Fruit fly (Drosophila melanogaster) whole organism, embryonic: Measurements from ENCODE around the gene nxf2.

Experiments
- Atf-2 ChIP-seq: fragments of 200-800 bp; sonication (Bioruptor generic); optimal IDR thresholded peaks from 2 replicates; lab custom pipeline; 2016; ENCODE audit warnings: missing biosample characterization, missing genetic modification characterization
- CG10543 ChIP-seq: fragments of 200-800 bp; sonication (Bioruptor generic); optimal IDR thresholded peaks from 3 replicates; lab custom pipeline; 2017; ENCODE audit warnings: missing biosample characterization, mild to moderate bottlenecking, missing genetic modification characterization, moderate library complexity
- CG12219 ChIP-seq: fragments of 200-800 bp; sonication (Bioruptor generic); optimal IDR thresholded peaks from 3 replicates; lab custom pipeline; 2018; ENCODE audit warnings: missing biosample characterization, mild to moderate bottlenecking, missing genetic modification characterization
- CG12659 ChIP-seq: fragments of 200-800 bp; sonication (Bioruptor generic); optimal IDR thresholded peaks from 3 replicates; lab custom pipeline; 2017; ENCODE audit warnings: mild to moderate bottlenecking, missing biosample characterization, missing genetic modification reagents, missing genetic modification characterization
- CG14667 ChIP-seq: fragments of 200-800 bp; sonication (Bioruptor generic); IDR thresholded peaks from 2 replicates; pipeline ENCODE4 v1.3.6; 2022; ENCODE audit warnings: missing biosample characterization, missing genetic modification characterization
- CG1603 ChIP-seq: fragments of 200-800 bp; sonication (Bioruptor generic); optimal IDR thresholded peaks from 2 replicates; lab custom pipeline; 2019; ENCODE audit warnings: missing biosample characterization, mild to moderate bottlenecking, missing genetic modification characterization, moderate library complexity
- CG1647 ChIP-seq: fragments of 200-800 bp; sonication (Bioruptor generic); optimal IDR thresholded peaks from 3 replicates; lab custom pipeline; 2016; ENCODE audit warnings: missing biosample characterization, missing genetic modification characterization
- CG18599 ChIP-seq: fragments of 200-800 bp; sonication (Bioruptor generic); optimal IDR thresholded peaks from 3 replicates; lab custom pipeline; 2017; ENCODE audit warnings: missing biosample characterization, missing genetic modification characterization, mild to moderate bottlenecking, moderate library complexity, missing genetic modification reagents
- CG18619 ChIP-seq: fragments of 200-800 bp; sonication (Bioruptor generic); optimal IDR thresholded peaks from 3 replicates; lab custom pipeline; 2017; ENCODE audit warnings: missing biosample characterization, mild to moderate bottlenecking, missing genetic modification characterization
- CG30020 ChIP-seq: fragments of 200-800 bp; optimal IDR thresholded peaks from 2 replicates; lab custom pipeline; 2019; ENCODE audit warnings: missing biosample characterization, mild to moderate bottlenecking, missing genetic modification characterization, moderate library complexity
- CG30403 ChIP-seq: fragments of 200-800 bp; sonication (Bioruptor generic); optimal IDR thresholded peaks from 3 replicates; lab custom pipeline; 2016; ENCODE audit warnings: missing biosample characterization, missing genetic modification characterization
- CG33213 ChIP-seq: fragments of 200-800 bp; sonication (Bioruptor generic); optimal IDR thresholded peaks from 3 replicates; lab custom pipeline; 2016; ENCODE audit warnings: missing biosample characterization, missing genetic modification characterization
- CG4730 ChIP-seq: fragments of 200-800 bp; sonication (Bioruptor generic); IDR thresholded peaks from 2 replicates; pipeline ENCODE4 v1.3.6; 2022; ENCODE audit warnings: missing biosample characterization, missing genetic modification characterization
- CG7928 ChIP-seq: fragments of 200-800 bp; sonication (Bioruptor generic); optimal IDR thresholded peaks from 2 replicates; lab custom pipeline; 2017; ENCODE audit warnings: missing biosample characterization, mild to moderate bottlenecking, missing genetic modification characterization
- CG8388 ChIP-seq: fragments of 200-800 bp; sonication (Bioruptor generic); optimal IDR thresholded peaks from 2 replicates; lab custom pipeline; 2019; ENCODE audit warnings: missing biosample characterization, mild to moderate bottlenecking, missing genetic modification characterization, moderate library complexity
- D19A ChIP-seq: fragments of 200-800 bp; optimal IDR thresholded peaks from 3 replicates; lab custom pipeline; 2019; ENCODE audit warnings: missing biosample characterization, mild to moderate bottlenecking, missing genetic modification characterization, moderate library complexity
- HmgD ChIP-seq: fragments of 200-800 bp; sonication (Bioruptor generic); optimal IDR thresholded peaks from 3 replicates; lab custom pipeline; 2016; ENCODE audit warnings: missing biosample characterization, missing genetic modification characterization
- Hr3 ChIP-seq: fragments of 200-800 bp; sonication (Bioruptor generic); optimal IDR thresholded peaks from 3 replicates; lab custom pipeline; 2016; ENCODE audit warnings: missing biosample characterization, missing genetic modification characterization
- Mad ChIP-seq: fragments of 200-800 bp; sonication (Bioruptor generic); optimal IDR thresholded peaks from 2 replicates; lab custom pipeline; 2016; ENCODE audit warnings: missing biosample characterization, missing genetic modification characterization
- Myb ChIP-seq: fragments of 200-800 bp; sonication (Bioruptor generic); optimal IDR thresholded peaks from 2 replicates; lab custom pipeline; 2016; ENCODE audit warnings: missing biosample characterization, missing genetic modification characterization
- NFAT ChIP-seq: fragments of 200-800 bp; sonication (Bioruptor generic); IDR thresholded peaks from 2 replicates; pipeline ENCODE4 v1.3.6; 2022; ENCODE audit warnings: missing biosample characterization, missing genetic modification characterization
- PHDP ChIP-seq: fragments of 200-800 bp; sonication (Bioruptor generic); optimal IDR thresholded peaks from 3 replicates; lab custom pipeline; 2018; ENCODE audit warnings: missing biosample characterization, mild to moderate bottlenecking, missing genetic modification characterization, moderate library complexity
- Scr ChIP-seq: fragments of 200-800 bp; sonication (Bioruptor generic); IDR thresholded peaks from 2 replicates; pipeline ENCODE4 v1.3.6; 2022; ENCODE audit warnings: missing biosample characterization, missing genetic modification characterization; ENCODE audit not compliant: partially characterized antibody
- bbx ChIP-seq: fragments of 200-800 bp; sonication (Bioruptor generic); IDR thresholded peaks from 2 replicates; pipeline ENCODE4 v1.3.6; 2022; ENCODE audit warnings: missing biosample characterization, missing genetic modification characterization; ENCODE audit not compliant: partially characterized antibody
- bcd ChIP-seq: fragments of 200-800 bp; sonication (Bioruptor generic); optimal IDR thresholded peaks from 2 replicates; lab custom pipeline; 2017; ENCODE audit warnings: missing biosample characterization, mild to moderate bottlenecking, missing genetic modification characterization
- bigmax ChIP-seq: fragments of 200-800 bp; sonication (Bioruptor generic); optimal IDR thresholded peaks from 2 replicates; lab custom pipeline; 2018; ENCODE audit warnings: missing biosample characterization, mild to moderate bottlenecking, missing genetic modification characterization
- bowl ChIP-seq: fragments of 200-800 bp; sonication (Bioruptor generic); IDR thresholded peaks from 2 replicates; pipeline ENCODE4 v1.3.6; 2022; ENCODE audit warnings: missing biosample characterization, missing genetic modification characterization
- cg ChIP-seq: fragments of 200-800 bp; sonication (Bioruptor generic); optimal IDR thresholded peaks from 3 replicates; lab custom pipeline; 2019; ENCODE audit warnings: missing biosample characterization, mild to moderate bottlenecking, missing genetic modification characterization, moderate library complexity
- crp ChIP-seq, 2 experiments: fragments of 200-800 bp; sonication (Bioruptor generic); optimal IDR thresholded peaks; 2 replicates in 1 of 2; 3 replicates in 1 of 2; lab custom pipeline; 2017; ENCODE audit warnings: missing biosample characterization in 2 of 2, missing genetic modification characterization in 2 of 2, mild to moderate bottlenecking in 1 of 2, moderate library complexity in 1 of 2
- dan ChIP-seq: fragments of 200-800 bp; sonication (Bioruptor generic); IDR thresholded peaks from 2 replicates; pipeline ENCODE4 v1.3.6; 2022; ENCODE audit warnings: missing biosample characterization, missing genetic modification characterization
- dm ChIP-seq: fragments of 200-800 bp; sonication (Bioruptor generic); optimal IDR thresholded peaks from 3 replicates; lab custom pipeline; 2016; ENCODE audit warnings: missing biosample characterization, missing genetic modification characterization
- esg ChIP-seq: fragments of 200-800 bp; sonication (Bioruptor generic); conservative IDR thresholded peaks from 2 replicates; pipeline ENCODE4 v1.3.6; 2022; ENCODE audit warnings: missing biosample characterization, missing genetic modification characterization
- fd96Cb ChIP-seq: fragments of 200-800 bp; sonication (Bioruptor generic); optimal IDR thresholded peaks from 2 replicates; lab custom pipeline; 2018; ENCODE audit warnings: missing biosample characterization, mild to moderate bottlenecking, missing genetic modification characterization, moderate library complexity
- gem ChIP-seq: fragments of 200-800 bp; sonication (Bioruptor generic); optimal IDR thresholded peaks from 2 replicates; lab custom pipeline; 2019; ENCODE audit warnings: missing biosample characterization, mild to moderate bottlenecking, missing genetic modification characterization, moderate library complexity
- grau ChIP-seq: fragments of 200-800 bp; optimal IDR thresholded peaks from 3 replicates; lab custom pipeline; 2019; ENCODE audit warnings: missing biosample characterization, mild to moderate bottlenecking, missing genetic modification characterization, moderate library complexity
- kah ChIP-seq: fragments of 200-800 bp; sonication (Bioruptor generic); optimal IDR thresholded peaks from 2 replicates; lab custom pipeline; 2018; ENCODE audit warnings: missing biosample characterization, mild to moderate bottlenecking, missing genetic modification characterization
- kni ChIP-seq: fragments of 200-800 bp; sonication (Bioruptor generic); optimal IDR thresholded peaks from 3 replicates; lab custom pipeline; 2017; ENCODE audit warnings: mild to moderate bottlenecking, missing biosample characterization, missing genetic modification reagents, missing genetic modification characterization
- lab ChIP-seq: fragments of 200-800 bp; sonication (Bioruptor generic); optimal IDR thresholded peaks from 3 replicates; lab custom pipeline; 2017; ENCODE audit warnings: missing biosample characterization, missing genetic modification characterization, mild to moderate bottlenecking, moderate library complexity, missing genetic modification reagents
- psq ChIP-seq: fragments of 200-800 bp; sonication (Bioruptor generic); optimal IDR thresholded peaks from 2 replicates; lab custom pipeline; 2017; ENCODE audit warnings: missing biosample characterization, missing genetic modification characterization
- ro ChIP-seq: fragments of 200-800 bp; sonication (Bioruptor generic); IDR thresholded peaks from 2 replicates; pipeline ENCODE4 v1.3.6; 2022; ENCODE audit warnings: missing biosample characterization, missing genetic modification characterization
- row ChIP-seq: fragments of 200-800 bp; sonication (Bioruptor generic); IDR thresholded peaks from 3 replicates; pipeline ENCODE4 v1.3.6; 2022; ENCODE audit warnings: missing biosample characterization, missing genetic modification characterization
- shn ChIP-seq: fragments of 200-800 bp; sonication (Bioruptor generic); optimal IDR thresholded peaks from 3 replicates; lab custom pipeline; 2016; ENCODE audit warnings: missing biosample characterization, missing genetic modification characterization
- tin ChIP-seq: fragments of 200-800 bp; sonication (Bioruptor generic); optimal IDR thresholded peaks from 3 replicates; lab custom pipeline; 2016; ENCODE audit warnings: missing biosample characterization, missing genetic modification characterization
- toy ChIP-seq: fragments of 200-800 bp; sonication (Bioruptor generic); IDR thresholded peaks from 2 replicates; pipeline ENCODE4 v1.3.6; 2022; ENCODE audit warnings: missing biosample characterization, missing genetic modification characterization

The nxf2 gene

dm6 chr3L:16533932-16534331 lies 46.2 kb downstream of the nxf2 start (continued):
- TF ChIP-seq CG4730 (GFP tag; lab: Robert Waterston, UW) (peak; percentile 57), ro (0 out of 2 replicates have a peak, but pooled peaks have one; percentile 12), gem (tag; lab: Kevin White, UChicago) (peak; percentile 93), Atf-2 (GFP tag; lab: Kevin White, UChicago) (peak; percentile 64), grau (tag; lab: Kevin White, UChicago) (peak; percentile 89), esg (GFP tag; lab: Robert Waterston, UW) (peak; percentile 76), CG12219 (peak; percentile 66), kni (GFP tag; lab: Kevin White, UChicago) (peak; percentile 39), Hr3 (GFP tag; lab: Kevin White, UChicago) (peak; percentile 75), CG1647 (GFP tag; lab: Kevin White, UChicago) (peak; percentile 57), tin (GFP tag; lab: Kevin White, UChicago) (peak; percentile 79), bbx (GFP tag; lab: Robert Waterston, UW) (no peak), PHDP (tag; lab: Kevin White, UChicago) (peak; percentile 88), psq (GFP tag; lab: Kevin White, UChicago) (no peak), bcd (GFP tag; lab: Kevin White, UChicago) (peak; percentile 87), CG18599 (peak; percentile 84), dan (GFP tag; lab: Robert Waterston, UW) (no peak), fd96Cb (tag; lab: Kevin White, UChicago) (peak; percentile 86), row (GFP tag; lab: Robert Waterston, UW) (peak; percentile 83), CG30403 (peak; percentile 91), NFAT (GFP tag; lab: Robert Waterston, UW) (no peak), kah (GFP tag; lab: Kevin White, UChicago) (peak; percentile 53), CG1603 (tag; lab: Kevin White, UChicago) (no peak), CG18619 (GFP tag; lab: Kevin White, UChicago) (peak; percentile 81), crp (GFP tag; optimal IDR thresholded peaks at IDR 0.05; lab: Kevin White, UChicago) (peak in 1 of 2 experiments; percentile 21), HmgD (GFP tag; lab: Kevin White, UChicago) (no peak), Myb (GFP tag; lab: Kevin White, UChicago) (peak; percentile 31), Mad (GFP tag; lab: Kevin White, UChicago) (peak; percentile 65), CG10543 (peak; percentile 81), CG8388 (GFP tag; lab: Kevin White, UChicago) (peak; percentile 80), Scr (no peak), CG7928 (peak; percentile 9), cg (GFP tag; lab: Kevin White, UChicago) (peak; percentile 35), lab (GFP tag; lab: Kevin White, UChicago) (peak; percentile 85), shn (GFP tag; lab: Kevin White, UChicago) (peak; percentile 69), CG33213 (peak; percentile 30), CG12659 (peak; percentile 85), CG14667 (GFP tag; lab: Robert Waterston, UW) (peak; percentile 56; the same call in 1 of the 2 replicates), toy (GFP tag; lab: Robert Waterston, UW) (no peak), CG30020 (tag; lab: Kevin White, UChicago) (no peak), bowl (GFP tag; lab: Robert Waterston, UW) (no peak), D19A (peak; percentile 81), bigmax (no peak), dm (GFP tag; lab: Kevin White, UChicago) (peak; percentile 49)
